Worm (Caenorhabditis elegans) whole organism, L1 larva: ENCODE results near the gene F09G2.2.
A peak's percentile ranks its signal among the peaks of the same experiment; 100 is the strongest.

ENCODE experiments used
- C16A3.4 ChIP-seq: fragments of 150-350 bp; optimal IDR thresholded peaks from 2 replicates; lab custom pipeline; 2014; ENCODE audit warnings: missing biosample characterization, missing genetic modification characterization
- alr-1 ChIP-seq: fragments of 200-800 bp; sonication (Bioruptor generic); optimal IDR thresholded peaks from 2 replicates; lab custom pipeline; 2018; ENCODE audit warnings: borderline replicate concordance, mild to moderate bottlenecking, missing genetic modification characterization, missing compliant biosample characterization
- aly-2 ChIP-seq: fragments of 150-350 bp; optimal IDR thresholded peaks from 2 replicates; lab custom pipeline; 2014; ENCODE audit warnings: missing biosample characterization, missing genetic modification characterization
- blmp-1 ChIP-seq: fragments of 150-350 bp; optimal IDR thresholded peaks from 2 replicates; lab custom pipeline; 2014; ENCODE audit warnings: missing biosample characterization, missing genetic modification characterization
- ceh-63 ChIP-seq: fragments of 200-800 bp; sonication (Bioruptor generic); optimal IDR thresholded peaks from 2 replicates; lab custom pipeline; 2018; ENCODE audit warnings: mild to moderate bottlenecking, missing genetic modification characterization, missing compliant biosample characterization
- ceh-8 ChIP-seq: fragments of 200-800 bp; sonication (Bioruptor generic); optimal IDR thresholded peaks from 2 replicates; lab custom pipeline; 2018; ENCODE audit warnings: mild to moderate bottlenecking, missing genetic modification characterization, moderate library complexity, missing compliant biosample characterization
- ceh-88 ChIP-seq: fragments of 200-800 bp; sonication (Bioruptor generic); IDR thresholded peaks from 2 replicates; pipeline ENCODE4 v1.3.6; 2022; ENCODE audit warnings: missing genetic modification characterization, missing compliant biosample characterization
- ceh-90 ChIP-seq: sonication (generic microtip); optimal IDR thresholded peaks from 2 replicates; lab custom pipeline; 2016; ENCODE audit warnings: missing genetic modification characterization, missing compliant biosample characterization
- dpl-1 ChIP-seq, 3 experiments: fragments of 150-350 bp in 2 of 3; sonication (generic microtip) in 1 of 3; optimal IDR thresholded peaks; 2 replicates each; lab custom pipeline; 2014 to 2017; ENCODE audit warnings: missing biosample characterization in 3 of 3, missing genetic modification characterization in 3 of 3, missing genetic modification reagents in 3 of 3
- efl-3 ChIP-seq: fragments of 200-800 bp; sonication (Bioruptor generic); optimal IDR thresholded peaks from 2 replicates; lab custom pipeline; 2018; ENCODE audit warnings: mild to moderate bottlenecking, missing genetic modification characterization, missing compliant biosample characterization
- egl-27 ChIP-seq, 2 experiments: fragments of 150-350 bp in 1 of 2; sonication (generic microtip); optimal IDR thresholded peaks; 3 replicates each; lab custom pipeline; 2017 to 2018; ENCODE audit warnings: missing biosample characterization in 2 of 2, missing genetic modification characterization in 2 of 2, missing genetic modification reagents in 2 of 2
- elt-2 ChIP-seq: sonication (generic microtip); optimal IDR thresholded peaks from 2 replicates; lab custom pipeline; 2016; ENCODE audit warnings: missing genetic modification characterization, mild to moderate bottlenecking, inconsistent platforms, missing compliant biosample characterization, missing genetic modification reagents
- fkh-4 ChIP-seq: sonication (generic microtip); optimal IDR thresholded peaks from 2 replicates; lab custom pipeline; 2016; ENCODE audit warnings: missing compliant biosample characterization, missing genetic modification characterization, borderline replicate concordance
- fkh-8 ChIP-seq: sonication (generic microtip); optimal IDR thresholded peaks from 2 replicates; lab custom pipeline; 2016; ENCODE audit warnings: mild to moderate bottlenecking, missing genetic modification characterization, missing compliant biosample characterization
- fos-1 ChIP-seq: fragments of 150-350 bp; optimal IDR thresholded peaks from 2 replicates; lab custom pipeline; 2014; ENCODE audit warnings: missing biosample characterization, missing genetic modification characterization
- grh-1 ChIP-seq: fragments of 200-800 bp; sonication (Bioruptor generic); IDR thresholded peaks from 2 replicates; pipeline ENCODE4 v1.3.6; 2022; ENCODE audit warnings: missing genetic modification reagents, missing genetic modification characterization, missing compliant biosample characterization
- hlh-17 ChIP-seq: fragments of 200-800 bp; sonication (Bioruptor generic); optimal IDR thresholded peaks from 2 replicates; lab custom pipeline; 2018; ENCODE audit warnings: missing genetic modification characterization, mild to moderate bottlenecking, missing compliant biosample characterization, moderate library complexity, borderline replicate concordance
- hpl-2 ChIP-seq: fragments of 150-350 bp; optimal IDR thresholded peaks from 2 replicates; lab custom pipeline; 2014; ENCODE audit warnings: missing biosample characterization, missing genetic modification reagents, missing genetic modification characterization
- irx-1 ChIP-seq: sonication (generic microtip); optimal IDR thresholded peaks from 2 replicates; lab custom pipeline; 2016; ENCODE audit warnings: missing genetic modification characterization, missing compliant biosample characterization
- jun-1 ChIP-seq: fragments of 150-350 bp; optimal IDR thresholded peaks from 2 replicates; lab custom pipeline; 2014; ENCODE audit warnings: missing biosample characterization, missing genetic modification reagents, missing genetic modification characterization
- lin-15B ChIP-seq: fragments of 150-350 bp; sonication (generic microtip); optimal IDR thresholded peaks from 3 replicates; lab custom pipeline; 2014; ENCODE audit warnings: missing biosample characterization, missing genetic modification characterization
- lin-39 ChIP-seq: fragments of 150-350 bp; optimal IDR thresholded peaks from 2 replicates; lab custom pipeline; 2014; ENCODE audit warnings: missing biosample characterization, missing genetic modification reagents, missing genetic modification characterization
- lir-3 ChIP-seq: sonication (generic microtip); optimal IDR thresholded peaks from 2 replicates; lab custom pipeline; 2016; ENCODE audit warnings: mild to moderate bottlenecking, missing genetic modification characterization, moderate library complexity, missing compliant biosample characterization; ENCODE audit not compliant: poor library complexity
- mef-2 ChIP-seq: fragments of 150-350 bp; optimal IDR thresholded peaks from 2 replicates; lab custom pipeline; 2014; ENCODE audit warnings: missing biosample characterization, missing genetic modification characterization
- nhr-11 ChIP-seq: fragments of 150-350 bp; optimal IDR thresholded peaks from 2 replicates; lab custom pipeline; 2014; ENCODE audit warnings: missing biosample characterization, missing genetic modification characterization
- nhr-20 ChIP-seq: sonication (generic microtip); optimal IDR thresholded peaks from 2 replicates; lab custom pipeline; 2016; ENCODE audit warnings: mild to moderate bottlenecking, missing genetic modification characterization, missing compliant biosample characterization
- nhr-28 ChIP-seq: fragments of 150-350 bp; optimal IDR thresholded peaks from 2 replicates; lab custom pipeline; 2014; ENCODE audit warnings: missing biosample characterization, missing genetic modification characterization
- nhr-47 ChIP-seq: sonication (generic microtip); optimal IDR thresholded peaks from 2 replicates; lab custom pipeline; 2016; ENCODE audit warnings: mild to moderate bottlenecking, missing genetic modification characterization, moderate library complexity, missing compliant biosample characterization
- nhr-76 ChIP-seq: sonication (generic microtip); optimal IDR thresholded peaks from 2 replicates; lab custom pipeline; 2017; ENCODE audit warnings: missing biosample characterization, missing genetic modification characterization
- nhr-77 ChIP-seq: fragments of 150-350 bp; optimal IDR thresholded peaks from 2 replicates; lab custom pipeline; 2014; ENCODE audit warnings: missing biosample characterization, missing genetic modification characterization
- nhr-84 ChIP-seq: sonication (generic microtip); optimal IDR thresholded peaks from 2 replicates; lab custom pipeline; 2017; ENCODE audit warnings: missing biosample characterization, missing genetic modification characterization
- pag-3 ChIP-seq: sonication (generic microtip); optimal IDR thresholded peaks from 2 replicates; lab custom pipeline; 2017; ENCODE audit warnings: missing genetic modification characterization, mild to moderate bottlenecking, missing compliant biosample characterization, antibody characterized with exemption, borderline replicate concordance; ENCODE audit not compliant: insufficient read depth
- pax-3 ChIP-seq: fragments of 200-800 bp; sonication (Bioruptor generic); optimal IDR thresholded peaks from 2 replicates; lab custom pipeline; 2018; ENCODE audit warnings: mild to moderate bottlenecking, missing genetic modification characterization, moderate library complexity, missing compliant biosample characterization
- pqm-1 ChIP-seq: sonication (generic microtip); optimal IDR thresholded peaks from 3 replicates; lab custom pipeline; 2017; ENCODE audit warnings: missing biosample characterization, missing genetic modification characterization
- skn-1 ChIP-seq: fragments of 150-350 bp; optimal IDR thresholded peaks from 2 replicates; lab custom pipeline; 2014; ENCODE audit warnings: missing biosample characterization, missing genetic modification characterization
- sup-37 ChIP-seq: fragments of 200-800 bp; sonication (Bioruptor generic); optimal IDR thresholded peaks from 2 replicates; lab custom pipeline; 2018; ENCODE audit warnings: mild to moderate bottlenecking, missing genetic modification characterization, missing compliant biosample characterization
- tlp-1 ChIP-seq: fragments of 150-350 bp; optimal IDR thresholded peaks from 2 replicates; lab custom pipeline; 2014; ENCODE audit warnings: missing biosample characterization, missing genetic modification characterization
- unc-62 ChIP-seq: fragments of 150-350 bp; optimal IDR thresholded peaks from 2 replicates; lab custom pipeline; 2014; ENCODE audit warnings: missing biosample characterization, missing genetic modification reagents, missing genetic modification characterization
- zag-1 ChIP-seq: fragments of 150-350 bp; optimal IDR thresholded peaks from 2 replicates; lab custom pipeline; 2014; ENCODE audit warnings: missing biosample characterization, missing genetic modification characterization
- zip-4 ChIP-seq: fragments of 200-800 bp; sonication (Bioruptor generic); optimal IDR thresholded peaks from 2 replicates; lab custom pipeline; 2018; ENCODE audit warnings: mild to moderate bottlenecking, missing genetic modification characterization, moderate library complexity, missing compliant biosample characterization

The F09G2.2 gene

DNA sequence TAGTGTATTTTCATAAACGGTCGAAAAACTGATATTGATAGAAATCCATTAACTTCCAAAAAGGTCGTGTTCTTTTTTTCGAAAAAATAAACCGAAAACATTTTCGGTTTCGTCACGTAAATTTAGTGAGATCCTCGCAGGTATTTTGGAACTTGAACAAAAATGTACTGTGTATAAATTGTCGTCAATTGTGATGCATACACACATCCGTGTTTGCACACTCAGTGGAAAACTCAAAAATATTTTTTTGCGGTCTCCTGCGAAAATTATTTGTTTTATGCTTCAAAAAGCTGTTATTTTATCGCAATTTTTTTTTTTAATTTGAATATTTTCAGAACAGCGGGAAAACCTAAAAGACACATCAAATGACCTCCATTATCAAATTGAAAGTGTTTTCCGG, 17.9 kb upstream of the F09G2.2 start, which contains the start of gene cpsf-2 (continued):
- no peak for TF ChIP-seq lin-15B (tag; lab: Kevin White, UChicago)
- TF ChIP-seq C16A3.4 (tag; lab: Kevin White, UChicago) = no peak
- TF ChIP-seq egl-27 (tag; optimal IDR thresholded peaks at IDR 0.05; lab: Kevin White, UChicago) = no peak
- TF ChIP-seq nhr-77 (tag; lab: Kevin White, UChicago) = no peak
- no peak for TF ChIP-seq efl-3 (GFP tag; lab: Kevin White, UChicago)
- TF ChIP-seq fkh-8 = no peak
- no peak for TF ChIP-seq nhr-84 (tag; lab: Kevin White, UChicago)

DNA sequence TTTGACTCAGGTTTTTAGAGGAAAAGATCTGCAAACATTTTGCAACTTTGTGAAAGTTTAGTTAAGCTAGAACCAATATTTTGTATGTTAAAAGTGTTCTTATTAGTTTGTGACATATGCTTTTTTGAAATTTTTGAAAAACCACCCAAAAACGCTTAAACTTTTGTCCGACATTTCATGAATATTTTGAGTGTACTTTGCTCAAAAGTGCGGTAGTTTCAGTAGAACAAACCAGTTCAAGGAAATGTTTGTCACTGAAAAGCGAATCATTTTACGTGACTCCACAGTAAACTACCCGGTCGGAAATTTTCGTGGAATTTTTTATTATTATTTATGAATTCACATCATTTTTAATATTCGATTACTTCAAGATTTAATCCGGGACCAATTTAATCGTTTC, 12.2 kb upstream of the F09G2.2 start, which contains the start of gene pitr-5:
Gene pitr-5, plus strand, starts transcription at position 301 of the 400 bp plus-strand sequence.
- TF ChIP-seq nhr-77 (tag; lab: Kevin White, UChicago) (no peak), ceh-8 (GFP tag; lab: Kevin White, UChicago) (no peak), ceh-63 (GFP tag; lab: Kevin White, UChicago) (no peak), zip-4 (GFP tag; lab: Kevin White, UChicago) (no peak), alr-1 (no peak), nhr-76 (tag; lab: Kevin White, UChicago) (no peak), nhr-28 (tag; lab: Kevin White, UChicago) (no peak), fos-1 (no peak), hpl-2 (GFP tag; lab: Kevin White, UChicago) (no peak), elt-2 (tag; lab: Kevin White, UChicago) (no peak), C16A3.4 (tag; lab: Kevin White, UChicago) (no peak), mef-2 (tag; lab: Kevin White, UChicago) (no peak), lin-39 (no peak)
- TF ChIP-seq, all 84 proteins: peak for 0

DNA sequence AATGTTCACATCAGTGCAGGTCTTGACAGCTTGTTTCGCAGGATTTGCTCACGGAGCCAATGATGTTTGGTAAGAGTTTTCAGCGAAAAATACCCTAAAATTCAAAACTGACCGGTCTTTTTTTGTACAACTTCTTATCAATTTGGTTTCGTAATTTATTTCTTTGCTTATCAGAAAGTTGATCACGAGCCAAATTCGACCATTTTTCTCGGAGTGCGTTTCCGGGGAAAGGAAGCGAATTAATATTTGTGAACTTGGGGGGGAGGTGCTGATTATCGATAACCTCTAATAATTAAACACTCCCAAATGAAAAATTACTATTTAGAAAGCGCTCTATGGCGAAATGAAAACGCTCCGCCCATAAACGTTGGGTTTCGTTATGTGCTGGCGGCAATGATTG, 10.1 kb upstream of the F09G2.2 start:
- TF ChIP-seq pag-3 (tag; lab: Kevin White, UChicago) = no peak
- peak; percentile 88 for TF ChIP-seq elt-2 (tag; lab: Kevin White, UChicago)
- TF ChIP-seq egl-27 (tag; optimal IDR thresholded peaks at IDR 0.05; lab: Kevin White, UChicago) = no peak
- no peak for TF ChIP-seq unc-62
- peak; percentile 43 for TF ChIP-seq jun-1 (tag; lab: Kevin White, UChicago)
- TF ChIP-seq pqm-1 (tag; lab: Kevin White, UChicago) = no peak

DNA sequence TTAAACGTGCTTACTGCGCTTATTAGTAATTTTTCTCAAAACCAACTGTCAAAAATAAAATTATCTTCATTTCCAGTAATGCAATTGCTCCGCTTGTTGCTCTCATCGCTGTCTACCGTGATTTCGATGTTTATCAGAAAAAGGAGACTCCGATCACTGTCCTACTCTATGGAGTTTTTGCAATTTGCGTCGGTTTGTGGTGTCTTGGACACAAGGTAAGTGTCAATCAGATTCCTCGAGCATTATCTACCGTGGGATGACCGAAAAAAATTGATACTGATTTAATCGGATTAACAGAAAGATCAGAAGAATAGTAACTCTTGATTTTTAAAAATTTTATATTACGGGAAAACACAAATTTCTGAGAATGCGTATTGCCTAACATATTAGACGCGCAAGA, 9.4 kb upstream of the F09G2.2 start:
- TF ChIP-seq irx-1 (tag; lab: Kevin White, UChicago) = no peak
- no peak for TF ChIP-seq dpl-1 (GFP tag; optimal IDR thresholded peaks at IDR 0.05; lab: Kevin White, UChicago)
- no peak for TF ChIP-seq blmp-1 (tag; lab: Kevin White, UChicago)
- no peak for TF ChIP-seq grh-1
- TF ChIP-seq nhr-47 = no peak
- no peak for TF ChIP-seq egl-27 (tag; optimal IDR thresholded peaks at IDR 0.05; lab: Kevin White, UChicago)
- no peak for TF ChIP-seq fkh-4 (tag; lab: Kevin White, UChicago)
- TF ChIP-seq skn-1 (tag; lab: Kevin White, UChicago) = no peak
- TF ChIP-seq lir-3 = no peak
- no peak for TF ChIP-seq ceh-8 (GFP tag; lab: Kevin White, UChicago)
- no peak for TF ChIP-seq fos-1

- TF ChIP-seq zag-1 (tag; lab: Kevin White, UChicago) (no peak), skn-1 (tag; lab: Kevin White, UChicago) (no peak), tlp-1 (no peak), pax-3 (tag; lab: Kevin White, UChicago) (no peak), egl-27 (tag; optimal IDR thresholded peaks at IDR 0.05; lab: Kevin White, UChicago) (no peak), nhr-11 (tag; lab: Kevin White, UChicago) (no peak), hlh-17 (GFP tag; lab: Kevin White, UChicago) (no peak), unc-62 (no peak), sup-37 (GFP tag; lab: Kevin White, UChicago) (no peak), nhr-77 (tag; lab: Kevin White, UChicago) (no peak), nhr-20 (tag; lab: Kevin White, UChicago) (no peak), ceh-90 (tag; lab: Kevin White, UChicago) (no peak), aly-2 (tag; lab: Kevin White, UChicago) (no peak), ceh-88 (GFP tag; lab: Robert Waterston, UW) (no peak)
- TF ChIP-seq, all 84 proteins: peak for 0
Measured at ce11 chrV:7193562-7193961, 3.2 kb upstream of the F09G2.2 start, which contains the start of gene F09G2.8. Gene F09G2.8 (minus strand): TSS chrV:7193662.
